Worm (Caenorhabditis elegans) whole organism, L4 larva: ENCODE results near the gene pfn-3.
"Not testable (repeated sequence)": the region's sequence is repeated elsewhere in the genome, so short reads cannot be mapped to it uniquely, and the experiment has no call there.

Source experiments
- cey-2 ChIP-seq: sonication (generic microtip); optimal IDR thresholded peaks from 3 replicates; lab custom pipeline; 2017; ENCODE audit warnings: missing genetic modification characterization, mild to moderate bottlenecking, missing compliant biosample characterization, antibody characterized with exemption, borderline replicate concordance; ENCODE audit not compliant: insufficient read depth
- hif-1 ChIP-seq, 2 experiments: sonication (generic microtip); optimal IDR thresholded peaks; 2 replicates each; lab custom pipeline; 2016 to 2017; ENCODE audit warnings: missing compliant biosample characterization in 2 of 2, missing genetic modification characterization in 2 of 2, missing genetic modification reagents in 2 of 2, missing genotype in 2 of 2, mild to moderate bottlenecking in 1 of 2
- lin-13 ChIP-seq: fragments of 150-350 bp; optimal IDR thresholded peaks from 2 replicates; lab custom pipeline; 2014; ENCODE audit warnings: missing biosample characterization, missing genetic modification reagents, missing genetic modification characterization
- lin-29 ChIP-seq: fragments of 200-800 bp; sonication (Bioruptor generic); IDR thresholded peaks from 2 replicates; pipeline ENCODE4 v1.3.6; 2022; ENCODE audit warnings: missing genetic modification reagents, missing genetic modification characterization, missing compliant biosample characterization
- nhr-11 ChIP-seq: fragments of 150-350 bp; optimal IDR thresholded peaks from 2 replicates; lab custom pipeline; 2014; ENCODE audit warnings: missing biosample characterization, missing genetic modification characterization
- nhr-237 ChIP-seq: sonication (generic microtip); optimal IDR thresholded peaks from 2 replicates; lab custom pipeline; 2017; ENCODE audit warnings: missing biosample characterization, missing genetic modification characterization

- TF ChIP-seq nhr-237 (tag; lab: Kevin White, UChicago); hif-1 (tag; optimal IDR thresholded peaks at IDR 0.05; lab: Kevin White, UChicago); nhr-11 (tag; lab: Kevin White, UChicago); lin-29 (GFP tag; lab: Robert Waterston, UW); lin-13 (GFP tag; lab: Kevin White, UChicago); cey-2 (tag; lab: Kevin White, UChicago): not testable (repeated sequence)
Measured at ce11 chrX:1070585-1070984, 9.9 kb downstream of the pfn-3 start.
